Worm (Caenorhabditis elegans): ENCODE data around the gene ZK285.2.

The ZK285.2 gene

ce11 chrV:16046573-16046972, at the start of gene ZK285.2:
Gene ZK285.2 (plus strand): TSS chrV:16046873.
- TF ChIP-seq bed-3 (GFP tag; optimal IDR thresholded peaks at IDR 0.05): no peak

DNA sequence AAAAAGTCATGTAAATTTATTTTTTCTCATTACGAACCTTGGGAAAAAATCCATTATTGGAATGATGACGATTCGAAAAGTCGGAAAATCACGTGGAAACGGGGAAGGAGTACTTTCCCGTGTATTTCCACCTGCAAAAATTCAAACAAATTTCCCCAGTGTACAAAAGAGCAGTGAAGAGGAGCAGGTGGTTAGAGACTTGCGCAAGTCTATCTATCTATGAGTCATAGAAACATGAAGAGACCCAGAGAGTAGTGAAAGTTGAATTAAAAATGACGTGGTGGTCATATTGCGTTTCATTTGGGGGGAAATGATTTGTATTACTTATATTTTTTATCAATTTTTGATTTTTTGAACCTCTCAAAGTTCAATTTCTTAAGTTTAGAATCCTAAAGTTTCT, 46.2 kb upstream of the ZK285.2 start, which contains the start of gene nhr-50:
Gene nhr-50 (minus strand): TSS at position 199 of the 400 bp plus-strand sequence.
- TF ChIP-seq pha-4 (tag; optimal IDR thresholded peaks at IDR 0.05) (peak; percentile 36), elt-3 (tag; optimal IDR thresholded peaks at IDR 0.05) (no peak)

ce11 chrV:16002288-16002687, 44.4 kb upstream of the ZK285.2 start, which contains the start of gene nhr-63:
Gene nhr-63 (plus strand): TSS chrV:16002588.
- no peak for TF ChIP-seq elt-1 (tag; optimal IDR thresholded peaks at IDR 0.05; ENCODE audit: borderline replicate concordance, insufficient read depth)
- no peak for TF ChIP-seq blmp-1 (tag; optimal IDR thresholded peaks at IDR 0.05)

ce11 chrV:16007505-16007904, 39.2 kb upstream of the ZK285.2 start, which contains the start of gene str-231:
Gene str-231 (minus strand): TSS chrV:16007605.
- TF ChIP-seq ces-1 (GFP tag; optimal IDR thresholded peaks at IDR 0.05) (no peak), nhr-76 (tag; optimal IDR thresholded peaks at IDR 0.05) (no peak), sptf-1 (tag; optimal IDR thresholded peaks at IDR 0.05) (no peak), nhr-12 (tag; optimal IDR thresholded peaks at IDR 0.05) (no peak), nhr-28 (tag; optimal IDR thresholded peaks at IDR 0.05) (no peak), unc-62 (GFP tag; optimal IDR thresholded peaks at IDR 0.05) (no peak), lin-32 (GFP tag; optimal IDR thresholded peaks at IDR 0.05) (no peak), bed-3 (GFP tag; optimal IDR thresholded peaks at IDR 0.05) (no peak), ceh-83 (GFP tag; optimal IDR thresholded peaks at IDR 0.05) (no peak), lin-13 (tag; optimal IDR thresholded peaks at IDR 0.05) (no peak), lsy-2 (tag; optimal IDR thresholded peaks at IDR 0.05) (no peak), mls-2 (tag; optimal IDR thresholded peaks at IDR 0.05) (no peak), tbx-8 (GFP tag; optimal IDR thresholded peaks at IDR 0.05) (no peak), nhr-2 (tag; optimal IDR thresholded peaks at IDR 0.05) (no peak), blmp-1 (tag; optimal IDR thresholded peaks at IDR 0.05) (no peak), ham-2 (GFP tag; optimal IDR thresholded peaks at IDR 0.05) (no peak), flh-1 (GFP tag; optimal IDR thresholded peaks at IDR 0.05) (no peak), nhr-237 (tag; optimal IDR thresholded peaks at IDR 0.05) (no peak), hlh-1 (tag; optimal IDR thresholded peaks at IDR 0.05) (no peak)

DNA sequence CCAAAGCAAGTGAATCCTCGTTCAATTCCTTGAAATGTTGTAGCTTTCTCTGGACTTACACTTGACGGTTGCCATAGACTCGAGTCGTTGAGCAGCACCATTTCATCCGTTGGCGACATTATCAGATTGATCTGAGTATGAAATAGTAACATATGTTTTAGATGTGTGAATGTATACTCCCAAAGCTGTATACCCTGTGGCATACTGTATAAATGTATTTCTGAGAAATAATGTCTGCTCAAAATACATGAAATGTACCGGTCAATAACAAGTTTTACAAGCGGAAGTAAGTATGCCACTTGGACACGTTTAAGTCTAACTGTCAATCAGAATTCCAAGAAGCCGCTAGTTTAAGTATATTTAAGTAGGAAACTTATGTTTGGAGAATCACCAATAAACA, 37.1 kb upstream of the ZK285.2 start, which contains the start of gene str-233:
Gene str-233 (minus strand): TSS at position 101 of the 400 bp plus-strand sequence.
- TF ChIP-seq ham-2 (GFP tag; optimal IDR thresholded peaks at IDR 0.05) (no peak), lsy-2 (tag; optimal IDR thresholded peaks at IDR 0.05) (no peak), lin-32 (GFP tag; optimal IDR thresholded peaks at IDR 0.05) (no peak), nhr-12 (tag; optimal IDR thresholded peaks at IDR 0.05) (no peak), tbx-8 (GFP tag; optimal IDR thresholded peaks at IDR 0.05) (no peak), nhr-76 (tag; optimal IDR thresholded peaks at IDR 0.05) (no peak), ceh-43 (GFP tag; optimal IDR thresholded peaks at IDR 0.05) (no peak), unc-62 (GFP tag; optimal IDR thresholded peaks at IDR 0.05) (no peak), elt-3 (tag; optimal IDR thresholded peaks at IDR 0.05) (no peak)

ce11 chrV:16015652-16016051, 31.0 kb upstream of the ZK285.2 start, which contains the start of gene str-232:
Gene str-232 (minus strand): TSS chrV:16015752.
- TF ChIP-seq mab-5 (tag; optimal IDR thresholded peaks at IDR 0.05) (no peak), blmp-1 (tag; optimal IDR thresholded peaks at IDR 0.05) (no peak), flh-1 (GFP tag; optimal IDR thresholded peaks at IDR 0.05) (no peak), hlh-1 (tag; optimal IDR thresholded peaks at IDR 0.05) (no peak), nhr-28 (tag; optimal IDR thresholded peaks at IDR 0.05) (no peak), nhr-12 (tag; optimal IDR thresholded peaks at IDR 0.05) (no peak), ztf-11 (tag; optimal IDR thresholded peaks at IDR 0.05) (no peak), unc-62 (GFP tag; optimal IDR thresholded peaks at IDR 0.05) (no peak)

DNA sequence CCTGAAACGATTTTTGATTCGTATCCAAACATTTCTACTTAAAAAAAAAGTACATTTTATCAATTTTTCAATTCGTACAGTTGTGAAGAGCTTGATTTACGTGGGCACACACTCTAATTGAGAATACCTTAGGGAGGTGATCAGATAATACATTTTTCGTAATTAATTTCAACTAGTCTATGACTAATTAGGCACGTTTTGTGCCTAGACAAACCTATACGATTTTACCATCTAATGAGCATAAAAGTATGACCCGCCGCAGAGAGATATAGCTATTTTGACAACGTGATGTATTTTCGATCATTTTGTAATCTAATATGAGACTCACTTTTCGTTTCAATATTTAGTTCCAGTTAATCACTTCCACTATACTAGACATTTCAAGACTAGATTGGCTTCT, 29.7 kb upstream of the ZK285.2 start:
- TF ChIP-seq M03D4.4 (tag; optimal IDR thresholded peaks at IDR 0.05): no peak
- TF ChIP-seq lsy-2 (tag; optimal IDR thresholded peaks at IDR 0.05): no peak
- no peak for TF ChIP-seq nhr-76 (tag; optimal IDR thresholded peaks at IDR 0.05)
- TF ChIP-seq unc-120 (tag; optimal IDR thresholded peaks at IDR 0.05; ENCODE audit: poor library complexity, severe bottlenecking): no peak
- TF ChIP-seq hlh-1 (tag; optimal IDR thresholded peaks at IDR 0.05): no peak
- no peak for TF ChIP-seq nhr-28 (tag; optimal IDR thresholded peaks at IDR 0.05)
- TF ChIP-seq ces-1 (GFP tag; optimal IDR thresholded peaks at IDR 0.05): no peak
- TF ChIP-seq unc-62 (GFP tag; optimal IDR thresholded peaks at IDR 0.05): no peak
